Fruit fly (Drosophila melanogaster) whole organism: Measurements from ENCODE around the gene CG5131.

ENCODE experiments used
- CG8478 ChIP-seq: fragments of >200 bp; optimal IDR thresholded peaks from 2 replicates; lab custom pipeline; 2018; ENCODE audit warnings: inconsistent platforms
- Dll ChIP-seq: fragments of >200 bp; optimal IDR thresholded peaks from 2 replicates; lab custom pipeline; 2017
- EcR ChIP-seq, 2 experiments: fragments of >200 bp; optimal IDR thresholded peaks; 2 replicates each; lab custom pipeline; 2017; ENCODE audit warnings: missing biosample characterization in 2 of 2, missing genetic modification characterization in 2 of 2, missing genetic modification reagents in 2 of 2
- pan ChIP-seq: fragments of >200 bp; optimal IDR thresholded peaks from 2 replicates; lab custom pipeline; 2017
- psq ChIP-seq: fragments of >200 bp; optimal IDR thresholded peaks from 2 replicates; lab custom pipeline; 2017
- usp ChIP-seq: fragments of >200 bp; optimal IDR thresholded peaks from 2 replicates; lab custom pipeline; 2017; ENCODE audit warnings: missing biosample characterization, missing genetic modification characterization, mixed read lengths

CG5131 gene

DNA sequence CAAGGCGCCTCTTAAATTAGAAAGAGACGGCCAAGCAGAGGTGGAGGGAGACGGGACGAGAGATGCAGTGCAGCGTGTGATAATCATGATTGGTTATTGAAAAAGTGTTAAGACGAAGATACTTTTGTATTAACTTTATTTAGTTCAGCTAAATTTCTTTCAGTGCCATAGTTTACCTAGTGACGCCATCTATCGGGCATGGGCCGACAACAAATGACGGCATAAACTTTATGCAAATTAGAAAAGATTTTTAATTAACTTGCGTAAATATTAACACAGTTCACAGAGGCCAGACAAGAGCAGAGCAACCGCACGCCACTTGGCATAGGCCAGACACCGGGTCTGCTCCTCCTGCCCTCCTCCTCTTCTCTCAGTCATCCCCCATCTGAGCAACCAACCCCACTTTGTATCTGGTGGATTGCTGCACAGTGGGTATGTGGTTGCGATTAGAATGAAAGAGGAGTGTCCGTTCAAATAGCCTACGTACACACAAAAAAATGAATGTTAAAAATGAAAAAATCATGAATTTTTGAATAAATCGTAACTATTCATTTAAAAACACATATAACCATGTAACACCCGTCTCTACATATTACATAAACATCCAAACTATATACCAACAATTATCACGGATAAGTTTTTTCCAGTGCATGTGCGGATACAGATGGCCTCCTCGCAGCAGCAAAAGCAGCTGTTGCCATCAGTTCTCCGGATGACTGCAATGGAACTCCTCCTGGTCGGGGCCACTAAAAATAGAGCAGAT is 18.2 kb upstream of the CG5131 start:
- TF ChIP-seq Dll (lab: Kevin White, UChicago) (no peak), psq (lab: Kevin White, UChicago) (no peak), pan (lab: Kevin White, UChicago) (no peak), usp (GFP tag; lab: Kevin White, UChicago) (no peak), CG8478 (no peak), EcR (GFP tag; optimal IDR thresholded peaks at IDR 0.05; lab: Kevin White, UChicago) (no peak)

DNA sequence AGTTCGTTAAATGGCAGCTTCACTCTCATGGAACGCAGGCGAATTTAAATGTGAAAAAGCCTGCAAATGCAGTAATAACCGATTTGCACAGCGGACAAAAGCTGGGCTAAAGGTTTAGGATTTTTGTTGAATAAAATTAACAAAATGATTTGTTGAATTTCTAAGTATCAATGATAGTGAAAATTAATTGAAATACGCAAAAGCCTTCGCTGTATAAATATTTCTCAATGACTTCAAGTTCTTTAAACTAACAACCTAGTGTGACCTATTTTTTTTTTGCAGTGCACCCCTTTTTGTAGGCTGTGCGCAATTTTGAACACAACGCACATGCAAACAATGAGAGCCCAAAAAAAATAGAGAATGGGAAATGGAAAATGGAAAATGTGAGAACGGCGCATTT is 17.4 kb upstream of the CG5131 start:
- TF ChIP-seq EcR (GFP tag; optimal IDR thresholded peaks at IDR 0.05; lab: Kevin White, UChicago) (no peak), Dll (lab: Kevin White, UChicago) (no peak), psq (lab: Kevin White, UChicago) (no peak), pan (lab: Kevin White, UChicago) (no peak), CG8478 (no peak), usp (GFP tag; lab: Kevin White, UChicago) (no peak)

DNA sequence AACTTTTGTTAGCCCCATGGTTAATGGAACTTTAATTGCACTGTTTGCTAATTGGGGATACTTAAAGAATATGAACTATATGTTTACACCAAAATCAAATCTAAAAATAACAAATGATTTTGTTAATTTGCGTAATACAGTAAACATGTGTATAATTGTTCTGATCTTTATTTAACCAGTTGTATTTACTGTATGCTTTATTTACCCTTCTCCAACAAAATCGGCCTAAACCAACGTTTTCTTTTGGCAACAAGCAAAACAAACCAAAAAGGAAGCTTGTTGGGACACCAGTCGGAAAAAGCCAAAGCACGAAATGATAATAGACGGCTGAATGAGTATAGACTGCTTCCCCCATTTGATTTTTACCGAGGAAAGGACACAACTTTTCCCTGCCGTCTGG is 13.7 kb upstream of the CG5131 start:
- TF ChIP-seq CG8478 (no peak), psq (lab: Kevin White, UChicago) (no peak)

DNA sequence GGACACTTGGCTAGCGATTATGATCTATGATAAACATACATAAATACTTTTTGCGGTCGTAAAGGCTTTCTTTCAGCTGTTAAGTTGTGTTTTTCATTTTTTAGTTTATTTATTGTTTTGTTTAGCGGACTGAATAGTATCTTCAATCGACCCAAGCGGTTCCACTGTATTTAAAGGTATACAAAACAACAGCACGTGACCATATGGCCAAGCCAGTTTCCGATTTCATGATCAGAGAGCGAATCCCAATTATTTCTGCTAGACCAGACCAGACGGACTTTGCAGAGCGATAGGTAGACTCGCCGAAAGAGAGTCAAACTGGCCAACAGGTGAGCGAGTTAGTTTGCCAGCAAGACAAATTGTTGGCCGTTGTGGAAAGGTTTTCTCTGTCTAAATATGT is 12.8 kb upstream of the CG5131 start, which contains the start of gene Sgt:
TSS of gene Sgt (plus strand) at position 80 of the 400 bp plus-strand sequence.
- TF ChIP-seq Dll (lab: Kevin White, UChicago), result no peak
- TF ChIP-seq CG8478, result no peak
- no peak for TF ChIP-seq psq (lab: Kevin White, UChicago)
- no peak for TF ChIP-seq pan (lab: Kevin White, UChicago)

DNA sequence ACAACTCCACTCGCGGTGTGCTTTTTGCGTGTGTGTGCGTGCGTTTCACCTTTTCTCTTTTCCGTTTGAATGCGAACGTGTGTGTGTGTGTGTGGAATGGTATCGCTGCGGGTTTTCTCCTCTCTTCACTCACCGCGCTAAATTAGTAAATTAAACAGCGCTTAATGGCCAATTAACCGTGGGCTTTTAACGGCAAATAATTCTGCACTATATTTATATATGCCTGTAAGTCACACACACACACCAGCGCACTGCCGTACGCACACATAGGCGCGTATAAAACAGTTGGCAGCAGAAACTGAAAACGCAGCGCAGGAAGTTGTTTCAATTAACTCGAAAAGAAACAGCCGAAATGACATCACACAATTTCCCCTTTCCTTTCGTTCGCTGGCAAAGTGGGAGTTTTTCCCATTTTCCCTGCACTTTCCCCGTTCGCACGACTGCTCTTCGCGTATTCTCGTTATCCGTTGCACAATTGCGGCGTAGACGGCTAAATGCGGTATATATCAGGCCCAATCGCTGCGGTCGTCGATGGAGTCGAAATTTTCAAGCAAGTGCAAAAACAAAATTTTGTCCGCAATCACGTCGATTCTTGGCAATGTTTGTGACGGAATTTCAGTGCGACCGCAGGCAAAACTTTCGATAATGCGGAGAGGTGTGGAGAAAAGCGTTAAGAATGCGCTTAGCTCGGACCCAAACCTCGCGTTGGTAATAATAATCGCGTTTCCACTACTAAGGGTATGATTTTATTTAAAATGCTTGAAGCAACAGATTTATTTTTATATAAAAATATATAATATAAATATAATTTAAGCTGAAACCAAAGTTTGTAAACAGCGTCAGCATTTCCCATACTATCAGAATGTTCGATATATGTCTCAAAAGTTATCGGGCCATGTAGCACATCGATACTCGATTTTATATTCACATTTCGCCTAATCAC is 11.4 kb upstream of the CG5131 start, which contains the start of gene BicD:
TSS of gene BicD (minus strand) at position 634 of the 943 bp plus-strand sequence.
- TF ChIP-seq Dll (lab: Kevin White, UChicago), result no peak
- TF ChIP-seq pan (lab: Kevin White, UChicago), result no peak
- TF ChIP-seq EcR (GFP tag; optimal IDR thresholded peaks at IDR 0.05; lab: Kevin White, UChicago), result no peak
- no peak for TF ChIP-seq usp (GFP tag; lab: Kevin White, UChicago)
- no peak for TF ChIP-seq psq (lab: Kevin White, UChicago)
- no peak for TF ChIP-seq CG8478

DNA sequence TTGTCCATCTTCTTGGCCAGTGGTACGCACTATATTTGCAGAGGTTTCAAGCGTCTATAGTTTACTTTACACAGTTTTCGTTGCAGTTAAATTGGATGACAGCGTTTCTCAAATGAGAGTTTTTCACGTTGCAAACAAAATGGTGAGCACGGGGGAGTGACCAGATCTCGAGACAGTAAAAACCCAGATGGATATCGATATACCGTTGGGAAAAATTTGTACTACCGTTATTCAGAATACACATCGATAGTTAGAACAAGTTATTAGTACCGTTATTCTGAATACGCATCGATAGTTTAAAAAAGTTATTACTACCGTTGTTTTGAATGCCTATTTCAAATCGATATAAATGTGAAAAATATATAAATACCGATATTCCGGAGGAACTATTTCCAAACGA is 6.6 kb upstream of the CG5131 start, which contains the start of gene cass:
TSS of gene cass (minus strand) at position 179 of the 400 bp plus-strand sequence.
- TF ChIP-seq pan (lab: Kevin White, UChicago) (no peak), EcR (GFP tag; optimal IDR thresholded peaks at IDR 0.05; lab: Kevin White, UChicago) (no peak), Dll (lab: Kevin White, UChicago) (no peak), CG8478 (no peak), psq (lab: Kevin White, UChicago) (no peak), usp (GFP tag; lab: Kevin White, UChicago) (no peak)

DNA sequence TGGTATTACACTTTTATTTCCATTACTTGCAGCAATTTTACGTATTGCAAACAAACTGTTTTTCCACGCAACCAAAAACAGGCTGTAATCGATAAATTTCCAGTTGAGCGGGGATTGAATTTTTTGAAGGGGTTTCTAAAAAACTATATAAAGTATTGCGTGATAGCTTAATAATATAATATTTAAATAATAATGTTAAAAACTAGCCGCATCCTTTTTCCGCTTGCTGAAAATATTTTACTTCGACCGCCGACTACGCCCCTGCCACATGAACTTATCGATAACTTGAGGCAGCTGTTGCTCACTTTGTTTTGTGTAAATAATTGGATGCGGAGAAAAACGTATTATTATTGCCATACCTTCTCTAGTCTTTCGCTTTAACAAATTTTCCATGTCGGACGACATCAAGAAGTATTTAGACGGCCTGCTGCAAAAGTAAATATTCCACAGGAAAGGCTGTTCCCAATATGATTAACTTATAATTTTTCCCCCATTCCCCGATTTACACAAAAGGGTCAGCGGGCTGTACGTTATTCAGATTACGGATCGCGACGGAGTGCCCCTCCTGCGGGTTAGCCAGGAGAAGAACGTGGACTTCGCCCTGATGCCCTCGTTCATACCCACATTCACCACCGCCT is 3.2 kb upstream of the CG5131 start, which contains the start of the genes fws and Lamtor3:
TSS of gene fws (minus strand) at position 87 of the 638 bp plus-strand sequence.
TSS of gene Lamtor3 (plus strand) at position 289 of the 638 bp plus-strand sequence.
- TF ChIP-seq Dll (lab: Kevin White, UChicago), result no peak
- TF ChIP-seq pan (lab: Kevin White, UChicago), result no peak
- no peak for TF ChIP-seq EcR (GFP tag; optimal IDR thresholded peaks at IDR 0.05; lab: Kevin White, UChicago)
- no peak for TF ChIP-seq psq (lab: Kevin White, UChicago)
- TF ChIP-seq CG8478, result no peak
- no peak for TF ChIP-seq usp (GFP tag; lab: Kevin White, UChicago)

DNA sequence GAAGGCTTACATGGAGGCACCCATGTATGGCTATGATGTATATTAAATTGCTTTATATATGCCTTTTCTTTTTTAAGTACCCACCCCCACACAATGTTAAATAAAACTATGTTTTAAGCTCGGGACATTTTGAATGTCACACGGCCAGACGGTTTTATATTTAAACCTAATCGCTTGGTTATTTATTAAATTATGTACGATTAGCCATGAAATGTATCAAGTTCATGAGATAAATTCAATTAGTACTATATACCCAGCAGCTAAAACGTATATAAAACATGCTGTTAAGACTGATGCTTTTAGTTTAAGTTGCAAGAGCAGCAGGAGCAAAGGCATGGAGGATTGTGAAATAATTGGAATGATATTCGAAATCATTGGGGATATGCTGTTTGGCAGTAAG is 1.2 kb downstream of the CG5131 start, which contains the start of the genes CG43221 and CG43645:
TSS of gene CG43221 (plus strand) at position 301 of the 400 bp plus-strand sequence.
TSS of gene CG43645 (plus strand) at position 301 of the 400 bp plus-strand sequence.
- no peak for TF ChIP-seq pan (lab: Kevin White, UChicago)
- TF ChIP-seq CG8478, result no peak
- no peak for TF ChIP-seq Dll (lab: Kevin White, UChicago)
- TF ChIP-seq usp (GFP tag; lab: Kevin White, UChicago), result no peak
- no peak for TF ChIP-seq psq (lab: Kevin White, UChicago)
- TF ChIP-seq EcR (GFP tag; optimal IDR thresholded peaks at IDR 0.05; lab: Kevin White, UChicago), result no peak

DNA sequence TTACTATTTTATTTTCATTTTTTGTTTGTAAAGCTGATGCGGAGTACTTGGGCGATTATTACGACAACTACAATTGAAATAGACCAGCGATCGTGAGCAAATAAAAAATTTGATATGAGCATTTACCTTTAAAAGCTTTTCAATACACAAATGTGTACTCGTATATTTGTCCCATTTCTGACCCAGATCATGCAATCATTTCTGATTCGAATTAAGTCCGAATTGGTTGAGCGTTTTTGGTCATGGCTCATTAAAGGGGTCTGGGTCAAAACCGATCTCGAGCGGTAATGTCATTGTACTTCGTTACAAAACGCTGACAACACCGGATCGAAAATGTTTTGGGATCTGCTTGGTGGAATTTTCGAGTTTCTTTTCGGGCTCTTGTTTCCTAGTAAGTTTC is 2.0 kb downstream of the CG5131 start, which contains the start of gene CG43220:
TSS of gene CG43220 (plus strand) at position 301 of the 400 bp plus-strand sequence.
- no peak for TF ChIP-seq EcR (GFP tag; optimal IDR thresholded peaks at IDR 0.05; lab: Kevin White, UChicago)
- no peak for TF ChIP-seq pan (lab: Kevin White, UChicago)
- no peak for TF ChIP-seq psq (lab: Kevin White, UChicago)
- TF ChIP-seq usp (GFP tag; lab: Kevin White, UChicago), result no peak
- no peak for TF ChIP-seq Dll (lab: Kevin White, UChicago)
- no peak for TF ChIP-seq CG8478

DNA sequence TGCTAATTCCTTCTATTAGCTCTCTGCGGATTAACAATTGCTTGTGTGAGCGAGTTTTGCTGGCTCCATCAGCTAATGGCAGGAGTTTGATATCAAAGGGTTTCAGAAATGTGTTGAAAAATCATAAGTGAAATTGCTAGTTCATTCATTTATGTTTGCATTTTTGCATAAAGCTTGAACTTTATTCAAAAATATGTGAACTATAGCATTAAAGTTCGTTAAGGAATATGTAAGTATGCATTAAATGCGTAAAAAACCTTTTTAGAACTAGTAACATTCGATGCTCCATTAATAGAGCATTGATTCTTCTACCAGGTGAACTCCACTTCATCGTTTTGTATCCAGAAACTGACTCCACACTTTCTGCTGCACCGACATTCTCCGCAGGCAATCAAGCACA is 8.4 kb downstream of the CG5131 start:
- TF ChIP-seq Dll (lab: Kevin White, UChicago) (no peak), psq (lab: Kevin White, UChicago) (no peak), pan (lab: Kevin White, UChicago) (no peak), CG8478 (no peak), usp (GFP tag; lab: Kevin White, UChicago) (no peak), EcR (GFP tag; optimal IDR thresholded peaks at IDR 0.05; lab: Kevin White, UChicago) (no peak)
